Fruit fly (Drosophila melanogaster) whole organism, wandering third instar larva: ENCODE results near the gene Ns4.
A peak's percentile ranks its signal among the peaks of the same experiment; 100 is the strongest.

Experiments used
- Dif ChIP-seq: fragments of 200-275, 200-300 bp; sonication (Bioruptor generic); optimal IDR thresholded peaks from 2 replicates; lab custom pipeline; 2018; ENCODE audit warnings: missing biosample characterization, missing genetic modification characterization; ENCODE audit not compliant: partially characterized antibody
- HLH106 ChIP-seq: fragments of 200-800 bp; optimal IDR thresholded peaks from 3 replicates; lab custom pipeline; 2019; ENCODE audit warnings: missing biosample characterization, mild to moderate bottlenecking, missing genetic modification characterization, moderate library complexity
- Hr78 ChIP-seq: fragments of >200 bp; optimal IDR thresholded peaks from 2 replicates; lab custom pipeline; 2017; ENCODE audit warnings: missing biosample characterization, missing genetic modification characterization
- Myc ChIP-seq: fragments of >200 bp; optimal IDR thresholded peaks from 2 replicates; lab custom pipeline; 2017
- br ChIP-seq: fragments of 200-800 bp; sonication (Bioruptor generic); optimal IDR thresholded peaks from 2 replicates; lab custom pipeline; 2016; ENCODE audit warnings: missing biosample characterization, missing genetic modification characterization
- brk ChIP-seq: fragments of 200-800 bp; sonication (Bioruptor generic); optimal IDR thresholded peaks from 2 replicates; lab custom pipeline; 2016; ENCODE audit warnings: missing biosample characterization, mild to moderate bottlenecking, missing genetic modification characterization
- dl ChIP-seq, 2 experiments: fragments of 175-275, 200-275 bp in 1 of 2; fragments of 200-275 bp in 1 of 2; sonication (Bioruptor generic); optimal IDR thresholded peaks; lab custom pipeline; 2018; ENCODE audit warnings: mild to moderate bottlenecking in 2 of 2, missing biosample characterization in 2 of 2, missing genetic modification characterization in 2 of 2, moderate library complexity in 2 of 2; ENCODE audit not compliant: partially characterized antibody in 2 of 2, insufficient read depth in 1 of 2
- dsf ChIP-seq: sonication (Bioruptor generic); optimal IDR thresholded peaks from 2 replicates; lab custom pipeline; 2016; ENCODE audit warnings: missing biosample characterization, missing genetic modification characterization, borderline replicate concordance
- ey ChIP-seq: fragments of 200-800 bp; sonication (Bioruptor generic); optimal IDR thresholded peaks from 2 replicates; lab custom pipeline; 2016; ENCODE audit warnings: missing biosample characterization, missing genetic modification characterization
- fru ChIP-seq: fragments of 200-800 bp; sonication (Bioruptor generic); optimal IDR thresholded peaks from 3 replicates; lab custom pipeline; 2016; ENCODE audit warnings: missing biosample characterization, mild to moderate bottlenecking, missing genetic modification characterization
- jim ChIP-seq: fragments of 175-275, 200-325 bp; sonication (Bioruptor generic); optimal IDR thresholded peaks from 2 replicates; lab custom pipeline; 2016; ENCODE audit warnings: missing biosample characterization, mild to moderate bottlenecking, missing genetic modification characterization
- psq ChIP-seq: fragments of 200-800 bp; sonication (Bioruptor generic); optimal IDR thresholded peaks from 3 replicates; lab custom pipeline; 2017; ENCODE audit warnings: missing biosample characterization, mild to moderate bottlenecking, missing genetic modification characterization, moderate library complexity
- tai ChIP-seq: sonication (Bioruptor generic); optimal IDR thresholded peaks from 2 replicates; lab custom pipeline; 2016; ENCODE audit warnings: missing biosample characterization, missing genetic modification characterization
- usp ChIP-seq: fragments of >200 bp; optimal IDR thresholded peaks from 2 replicates; lab custom pipeline; 2017; ENCODE audit warnings: missing biosample characterization, missing genetic modification characterization

DNA sequence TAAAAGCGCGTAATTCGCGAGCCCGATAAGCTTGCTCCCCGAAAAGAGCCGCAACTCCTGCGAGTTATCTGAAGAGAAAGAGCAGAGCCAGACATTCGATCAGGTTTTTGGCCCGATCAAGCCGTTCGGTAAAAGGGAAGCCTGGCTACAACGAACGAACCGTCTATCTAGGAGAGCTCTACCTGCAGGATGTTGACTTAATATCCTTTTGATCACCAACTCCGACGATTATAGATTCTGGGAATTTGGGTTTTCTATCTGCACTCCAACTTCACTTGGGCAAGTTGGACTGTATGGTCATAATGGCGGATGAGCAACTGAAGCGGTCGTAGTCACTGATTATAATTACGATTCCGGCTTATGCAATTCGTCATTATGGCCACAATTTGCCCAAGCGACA lies 49.9 kb downstream of the Ns4 start:
- TF ChIP-seq usp (GFP tag; lab: Kevin White, UChicago) (no peak), fru (GFP tag; lab: Kevin White, UChicago) (peak; percentile 21), HLH106 (peak; percentile 65), jim (GFP tag; lab: Kevin White, UChicago) (no peak), dl (GFP tag; optimal IDR thresholded peaks at IDR 0.05; lab: Kevin White, UChicago; ENCODE audit: insufficient read depth in 1 of 2, partially characterized antibody in 2 of 2) (no peak), Myc (lab: Kevin White, UChicago) (no peak), psq (GFP tag; lab: Kevin White, UChicago) (no peak), br (no peak), tai (no peak), dsf (no peak), Hr78 (GFP tag; lab: Kevin White, UChicago) (no peak), brk (GFP tag; lab: Kevin White, UChicago) (no peak), Dif (GFP tag; lab: Kevin White, UChicago) (no peak), ey (GFP tag; lab: Kevin White, UChicago) (peak; percentile 33)
